Worm (Caenorhabditis elegans) whole organism, L2 larva: ENCODE data around the gene F53G2.1.

Experiments
- R02D3.7 ChIP-seq: fragments of 150-350 bp; optimal IDR thresholded peaks from 2 replicates; lab custom pipeline; 2014; ENCODE audit warnings: missing biosample characterization, missing genetic modification characterization
- fos-1 ChIP-seq: fragments of 150-350 bp; optimal IDR thresholded peaks from 2 replicates; lab custom pipeline; 2014; ENCODE audit warnings: missing biosample characterization, missing genetic modification characterization
- lin-39 ChIP-seq: fragments of 150-350 bp; optimal IDR thresholded peaks from 2 replicates; lab custom pipeline; 2014; ENCODE audit warnings: missing biosample characterization, missing genetic modification reagents, missing genetic modification characterization
- skn-1 ChIP-seq: sonication (generic microtip); optimal IDR thresholded peaks from 2 replicates; lab custom pipeline; 2017; ENCODE audit warnings: missing biosample characterization, missing genetic modification characterization

DNA sequence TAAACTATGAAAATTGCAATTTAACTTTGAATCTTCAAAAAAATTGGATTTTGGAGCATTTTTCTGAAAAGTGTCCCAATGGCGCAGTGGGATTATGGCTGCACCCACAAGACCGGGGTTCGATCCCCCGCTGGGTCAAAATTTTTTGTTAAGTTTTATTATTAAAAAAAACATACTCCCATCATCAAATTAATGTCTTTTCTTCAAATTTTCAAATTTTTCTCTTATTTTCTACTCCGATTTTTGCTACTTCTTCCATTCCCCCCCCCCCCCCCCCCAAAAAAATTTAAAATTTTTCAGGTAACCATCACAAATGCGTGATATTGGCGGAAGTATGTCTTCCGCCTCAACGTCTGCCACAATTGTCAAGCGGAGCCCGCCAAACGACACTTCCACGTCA is 45.5 kb upstream of the F53G2.1 start, which contains the start of gene vab-19:
- no peak for TF ChIP-seq fos-1
- TF ChIP-seq skn-1: no peak
- no peak for TF ChIP-seq lin-39
- no peak for TF ChIP-seq R02D3.7 (tag; lab: Kevin White, UChicago)
